Fruit fly (Drosophila melanogaster) whole organism, embryonic: ENCODE measurements around the gene CG13077.

Experiments used
- CG11085 ChIP-seq: fragments of 200-800 bp; sonication (Bioruptor generic); IDR thresholded peaks from 2 replicates; pipeline ENCODE4 v1.3.6; 2022; ENCODE audit warnings: missing biosample characterization, missing genetic modification characterization
- CG11247 ChIP-seq: fragments of 200-800 bp; sonication (Bioruptor generic); IDR thresholded peaks from 2 replicates; pipeline ENCODE4 v1.3.6; 2022; ENCODE audit warnings: missing biosample characterization, missing genetic modification characterization
- CG11560 ChIP-seq: fragments of 200-800 bp; sonication (Bioruptor generic); IDR thresholded peaks from 3 replicates; pipeline ENCODE4 v1.3.6; 2022; ENCODE audit warnings: missing biosample characterization, missing genetic modification characterization
- CG12219 ChIP-seq: fragments of 200-800 bp; sonication (Bioruptor generic); optimal IDR thresholded peaks from 3 replicates; lab custom pipeline; 2018; ENCODE audit warnings: missing biosample characterization, mild to moderate bottlenecking, missing genetic modification characterization
- CG14050 ChIP-seq: fragments of 200-800 bp; sonication (Bioruptor generic); IDR thresholded peaks from 3 replicates; pipeline ENCODE4 v1.3.6; 2022; ENCODE audit warnings: missing biosample characterization, missing genetic modification characterization
- CG14965 ChIP-seq: fragments of 200-800 bp; sonication (Bioruptor generic); optimal IDR thresholded peaks from 2 replicates; lab custom pipeline; 2016; ENCODE audit warnings: missing biosample characterization, missing genetic modification characterization, borderline replicate concordance
- CG15601 ChIP-seq: fragments of 200-800 bp; sonication (Bioruptor generic); optimal IDR thresholded peaks from 3 replicates; lab custom pipeline; 2019; ENCODE audit warnings: missing biosample characterization, mild to moderate bottlenecking, missing genetic modification characterization, moderate library complexity
- CG1647 ChIP-seq: fragments of 200-800 bp; sonication (Bioruptor generic); optimal IDR thresholded peaks from 3 replicates; lab custom pipeline; 2016; ENCODE audit warnings: missing biosample characterization, missing genetic modification characterization
- CG18619 ChIP-seq: fragments of 200-800 bp; sonication (Bioruptor generic); optimal IDR thresholded peaks from 3 replicates; lab custom pipeline; 2017; ENCODE audit warnings: missing biosample characterization, mild to moderate bottlenecking, missing genetic modification characterization
- CG2202 ChIP-seq: fragments of 200-800 bp; sonication (Bioruptor generic); optimal IDR thresholded peaks from 2 replicates; lab custom pipeline; 2018; ENCODE audit warnings: missing biosample characterization, mild to moderate bottlenecking, missing genetic modification characterization
- CG2712 ChIP-seq: fragments of 200-800 bp; optimal IDR thresholded peaks from 3 replicates; lab custom pipeline; 2019; ENCODE audit warnings: missing biosample characterization, mild to moderate bottlenecking, missing genetic modification characterization, moderate library complexity
- CG30403 ChIP-seq: fragments of 200-800 bp; sonication (Bioruptor generic); optimal IDR thresholded peaks from 3 replicates; lab custom pipeline; 2016; ENCODE audit warnings: missing biosample characterization, missing genetic modification characterization
- CG34224 ChIP-seq: fragments of 200-800 bp; sonication (Bioruptor generic); IDR thresholded peaks from 3 replicates; pipeline ENCODE4 v1.3.6; 2022; ENCODE audit warnings: missing biosample characterization, missing genetic modification characterization; ENCODE audit not compliant: partially characterized antibody
- CG4328 ChIP-seq: fragments of 200-800 bp; sonication (Bioruptor generic); optimal IDR thresholded peaks from 3 replicates; lab custom pipeline; 2017; ENCODE audit warnings: missing biosample characterization, missing genetic modification reagents, missing genetic modification characterization
- CG4820 ChIP-seq: fragments of 200-800 bp; sonication (Bioruptor generic); optimal IDR thresholded peaks from 3 replicates; lab custom pipeline; 2016; ENCODE audit warnings: missing biosample characterization, missing genetic modification characterization
- CG5953 ChIP-seq: fragments of 200-800 bp; sonication (Bioruptor generic); IDR thresholded peaks from 2 replicates; pipeline ENCODE4 v1.3.6; 2022; ENCODE audit warnings: missing biosample characterization, missing genetic modification characterization
- CG6254 ChIP-seq: fragments of 200-800 bp; sonication (Bioruptor generic); optimal IDR thresholded peaks from 3 replicates; lab custom pipeline; 2017; ENCODE audit warnings: mild to moderate bottlenecking, missing biosample characterization, missing genetic modification reagents, missing genetic modification characterization
- CG8089 ChIP-seq: fragments of 200-800 bp; sonication (Bioruptor generic); optimal IDR thresholded peaks from 3 replicates; lab custom pipeline; 2016; ENCODE audit warnings: missing biosample characterization, missing genetic modification characterization
- CG8359 ChIP-seq: fragments of 200-800 bp; sonication (Bioruptor generic); optimal IDR thresholded peaks from 2 replicates; lab custom pipeline; 2017; ENCODE audit warnings: missing biosample characterization, mild to moderate bottlenecking, missing genetic modification characterization, borderline replicate concordance
- CkIIα-i1 ChIP-seq: fragments of 200-800 bp; sonication (Bioruptor generic); IDR thresholded peaks from 2 replicates; pipeline ENCODE4 v1.3.6; 2022; ENCODE audit warnings: missing biosample characterization, missing genetic modification characterization
- Drgx ChIP-seq: fragments of 200-800 bp; sonication (Bioruptor generic); IDR thresholded peaks from 2 replicates; pipeline ENCODE4 v1.3.6; 2022; ENCODE audit warnings: missing biosample characterization, missing genetic modification characterization
- HLH4C ChIP-seq: fragments of 200-800 bp; sonication (Bioruptor generic); IDR thresholded peaks from 3 replicates; pipeline ENCODE4 v1.3.6; 2022; ENCODE audit warnings: missing biosample characterization, missing genetic modification characterization; ENCODE audit not compliant: partially characterized antibody
- HLH54F ChIP-seq: fragments of 200-800 bp; sonication (Bioruptor generic); optimal IDR thresholded peaks from 3 replicates; lab custom pipeline; 2016; ENCODE audit warnings: missing biosample characterization, missing genetic modification characterization
- MESR4 ChIP-seq: fragments of 200-800 bp; sonication (Bioruptor generic); optimal IDR thresholded peaks from 2 replicates; lab custom pipeline; 2018; ENCODE audit warnings: missing biosample characterization, mild to moderate bottlenecking, missing genetic modification characterization, moderate library complexity
- Meics ChIP-seq: fragments of 200-800 bp; sonication (Bioruptor generic); optimal IDR thresholded peaks from 2 replicates; lab custom pipeline; 2017; ENCODE audit warnings: missing biosample characterization, mild to moderate bottlenecking, missing genetic modification characterization
- Neu2 ChIP-seq: fragments of 200-800 bp; sonication (Bioruptor generic); optimal IDR thresholded peaks from 3 replicates; lab custom pipeline; 2016; ENCODE audit warnings: missing biosample characterization, missing genetic modification characterization, borderline replicate concordance
- Nf-YC ChIP-seq: fragments of 200-800 bp; optimal IDR thresholded peaks from 3 replicates; lab custom pipeline; 2019; ENCODE audit warnings: missing biosample characterization, mild to moderate bottlenecking, missing genetic modification characterization, moderate library complexity
- Oaz ChIP-seq: fragments of 200-800 bp; sonication (Bioruptor generic); IDR thresholded peaks from 2 replicates; pipeline ENCODE4 v1.3.6; 2022; ENCODE audit warnings: missing biosample characterization, missing genetic modification characterization
- Vsx1 ChIP-seq: fragments of 200-800 bp; sonication (Bioruptor generic); optimal IDR thresholded peaks from 2 replicates; lab custom pipeline; 2017; ENCODE audit warnings: missing biosample characterization, mild to moderate bottlenecking, missing genetic modification characterization, missing genetic modification reagents
- ase ChIP-seq: fragments of 200-800 bp; sonication (Bioruptor generic); IDR thresholded peaks from 3 replicates; pipeline ENCODE4 v1.3.6; 2022; ENCODE audit warnings: missing biosample characterization, missing genetic modification characterization
- corto ChIP-seq: fragments of 200-800 bp; sonication (Bioruptor generic); optimal IDR thresholded peaks from 2 replicates; lab custom pipeline; 2016; ENCODE audit warnings: missing biosample characterization, mild to moderate bottlenecking, missing genetic modification characterization, moderate library complexity
- dmrt99B ChIP-seq: fragments of 200-800 bp; sonication (Bioruptor generic); optimal IDR thresholded peaks from 2 replicates; lab custom pipeline; 2018; ENCODE audit warnings: missing biosample characterization, mild to moderate bottlenecking, missing genetic modification characterization, moderate library complexity
- emc ChIP-seq: fragments of 200-800 bp; sonication (Bioruptor generic); optimal IDR thresholded peaks from 2 replicates; lab custom pipeline; 2016; ENCODE audit warnings: missing biosample characterization, missing genetic modification characterization
- esg ChIP-seq: fragments of 200-800 bp; sonication (Bioruptor generic); conservative IDR thresholded peaks from 2 replicates; pipeline ENCODE4 v1.3.6; 2022; ENCODE audit warnings: missing biosample characterization, missing genetic modification characterization
- eve ChIP-seq, 2 experiments: fragments of >200 bp; optimal IDR thresholded peaks; 2 replicates each; lab custom pipeline; 2017; ENCODE audit warnings: missing biosample characterization in 2 of 2, missing genetic modification characterization in 2 of 2
- fd64A ChIP-seq: fragments of 200-800 bp; sonication (Bioruptor generic); optimal IDR thresholded peaks from 3 replicates; lab custom pipeline; 2018; ENCODE audit warnings: missing biosample characterization, mild to moderate bottlenecking, missing genetic modification characterization
- fru ChIP-seq: fragments of >200 bp; optimal IDR thresholded peaks from 2 replicates; lab custom pipeline; 2017
- mirr ChIP-seq: fragments of 200-800 bp; sonication (Bioruptor generic); optimal IDR thresholded peaks from 3 replicates; lab custom pipeline; 2018; ENCODE audit warnings: missing biosample characterization, mild to moderate bottlenecking, missing genetic modification characterization
- nmo ChIP-seq: fragments of 200-800 bp; sonication (Bioruptor generic); optimal IDR thresholded peaks from 2 replicates; lab custom pipeline; 2018; ENCODE audit warnings: missing biosample characterization, mild to moderate bottlenecking, missing genetic modification characterization, moderate library complexity
- odd ChIP-seq: fragments of 200-800 bp; sonication (Bioruptor generic); optimal IDR thresholded peaks from 2 replicates; lab custom pipeline; 2017; ENCODE audit warnings: missing biosample characterization, mild to moderate bottlenecking, missing genetic modification characterization
- p53 ChIP-seq: fragments of 200-800 bp; sonication (Bioruptor generic); optimal IDR thresholded peaks from 2 replicates; lab custom pipeline; 2016; ENCODE audit warnings: missing biosample characterization, missing genetic modification characterization
- pnt ChIP-seq: fragments of 200-800 bp; sonication (Bioruptor generic); optimal IDR thresholded peaks from 3 replicates; lab custom pipeline; 2016; ENCODE audit warnings: missing biosample characterization, missing genetic modification characterization
- pzg ChIP-seq: fragments of 200-800 bp; sonication (Bioruptor generic); optimal IDR thresholded peaks from 3 replicates; lab custom pipeline; 2018; ENCODE audit warnings: missing biosample characterization, mild to moderate bottlenecking, missing genetic modification characterization, moderate library complexity
- sc ChIP-seq, 3 experiments: fragments of >200 bp in 2 of 3; fragments of 200-800 bp in 1 of 3; sonication (Bioruptor generic) in 1 of 3; optimal IDR thresholded peaks; 2 replicates in 2 of 3; 3 replicates in 1 of 3; lab custom pipeline; 2017; ENCODE audit warnings: mild to moderate bottlenecking in 1 of 3, missing biosample characterization in 1 of 3, missing genetic modification characterization in 1 of 3, missing genetic modification reagents in 1 of 3
- tgo ChIP-seq: fragments of 200-800 bp; sonication (Bioruptor generic); IDR thresholded peaks from 3 replicates; pipeline ENCODE4 v1.3.6; 2022; ENCODE audit warnings: missing biosample characterization, missing genetic modification characterization
- wdn ChIP-seq: fragments of 200-800 bp; sonication (Bioruptor generic); IDR thresholded peaks from 2 replicates; pipeline ENCODE4 v1.3.6; 2022; ENCODE audit warnings: missing biosample characterization, missing genetic modification characterization
- zfh1 ChIP-seq: fragments of 200-800 bp; sonication (Bioruptor generic); IDR thresholded peaks from 3 replicates; pipeline ENCODE4 v1.3.6; 2022; ENCODE audit warnings: missing biosample characterization, missing genetic modification characterization

Gene CG13077

dm6 chr2L:19586436-19587333 is 21.0 kb downstream of the CG13077 start, which contains the start of gene Lar (continued):
- peak; percentile 37 for TF ChIP-seq mirr (GFP tag; lab: Kevin White, UChicago)
- TF ChIP-seq nmo (GFP tag; lab: Kevin White, UChicago): peak; percentile 70
- TF ChIP-seq dmrt99B (tag; lab: Kevin White, UChicago): peak; percentile 45
- TF ChIP-seq CG1647 (GFP tag; lab: Kevin White, UChicago): no peak
- peak; percentile 8 for TF ChIP-seq odd (GFP tag; lab: Kevin White, UChicago)
- TF ChIP-seq Drgx (GFP tag; lab: Robert Waterston, UW): peak; percentile 35
- TF ChIP-seq CG14965 (GFP tag; lab: Kevin White, UChicago): no peak
- TF ChIP-seq CG2712 (tag; lab: Kevin White, UChicago): peak; percentile 67
- TF ChIP-seq corto (GFP tag; lab: Kevin White, UChicago): no peak
- no peak for TF ChIP-seq Vsx1 (GFP tag; lab: Kevin White, UChicago)
- peak; percentile 58 for TF ChIP-seq HLH54F (GFP tag; lab: Kevin White, UChicago)
- no peak for TF ChIP-seq CG2202 (tag; lab: Kevin White, UChicago)
- TF ChIP-seq CG6254 (GFP tag; lab: Kevin White, UChicago): peak; percentile 4
- peak; percentile 41; the same call in 1 of the 2 replicates for TF ChIP-seq CG11247 (GFP tag; lab: Robert Waterston, UW)
- 0 out of 2 replicates have a peak, but pooled peaks have one; percentile 24 for TF ChIP-seq CkIIα-i1 (GFP tag; lab: Robert Waterston, UW)
- TF ChIP-seq CG14050: no peak
- peak; percentile 80 for TF ChIP-seq MESR4 (GFP tag; lab: Kevin White, UChicago)
- TF ChIP-seq esg (GFP tag; lab: Robert Waterston, UW): 0 out of 2 replicates have a peak, but pooled peaks have one; percentile 9
- peak; percentile 79 for TF ChIP-seq pzg (GFP tag; lab: Kevin White, UChicago)
- no peak; the same call in 1 of the 2 replicates for TF ChIP-seq Oaz (GFP tag; lab: Robert Waterston, UW)
- peak; percentile 36 for TF ChIP-seq pnt
- no peak for TF ChIP-seq emc
- TF ChIP-seq zfh1: peak; percentile 67
- TF ChIP-seq p53: peak; percentile 64
- peak; percentile 23 for TF ChIP-seq CG8359 (GFP tag; lab: Kevin White, UChicago)
- TF ChIP-seq CG34224 (GFP tag; lab: Robert Waterston, UW): 0 out of 3 replicates have a peak, but pooled peaks have one; percentile 35
- no peak for TF ChIP-seq tgo (GFP tag; lab: Robert Waterston, UW)
- 0 out of 3 replicates have a peak, but pooled peaks have one; percentile 18 for TF ChIP-seq CG11560 (tag; lab: Robert Waterston, UW)
- no peak for TF ChIP-seq eve (GFP tag; optimal IDR thresholded peaks at IDR 0.05; lab: Kevin White, UChicago)
- peak; percentile 60 for TF ChIP-seq Nf-YC (tag; lab: Kevin White, UChicago)
- TF ChIP-seq CG15601 (tag; lab: Kevin White, UChicago): peak; percentile 42
- TF ChIP-seq fd64A (GFP tag; lab: Kevin White, UChicago): no peak
- TF ChIP-seq CG30403 (GFP tag; lab: Kevin White, UChicago): peak; percentile 78
- peak; percentile 74 for TF ChIP-seq CG18619 (GFP tag; lab: Kevin White, UChicago)
- TF ChIP-seq HLH4C (GFP tag; lab: Robert Waterston, UW): no peak; the same call in 2 of the 3 replicates
- no peak for TF ChIP-seq wdn (GFP tag; lab: Robert Waterston, UW)
- TF ChIP-seq CG5953 (GFP tag; lab: Robert Waterston, UW): 0 out of 2 replicates have a peak, but pooled peaks have one; percentile 3
- TF ChIP-seq Neu2 (GFP tag; lab: Kevin White, UChicago): no peak
- TF ChIP-seq CG4820 (GFP tag; lab: Kevin White, UChicago): peak; percentile 53
- TF ChIP-seq CG11085 (GFP tag; lab: Robert Waterston, UW): no peak
- peak; percentile 46 for TF ChIP-seq CG12219
- no peak for TF ChIP-seq fru (lab: Kevin White, UChicago)
- no peak for TF ChIP-seq ase (GFP tag; lab: Robert Waterston, UW)
- peak; percentile 58 for TF ChIP-seq Meics (GFP tag; lab: Kevin White, UChicago)
- peak; percentile 26 for TF ChIP-seq CG4328
- TF ChIP-seq CG8089: peak; percentile 27
- no peak for TF ChIP-seq sc (optimal IDR thresholded peaks at IDR 0.05; lab: Kevin White, UChicago)
- no peak for TF ChIP-seq sc (GFP tag; optimal IDR thresholded peaks at IDR 0.05; lab: Kevin White, UChicago)
